Worm (Caenorhabditis elegans) whole organism, late embryonic: ENCODE data around the gene lpr-2.

Experiments used
- C08G9.2 ChIP-seq: sonication (generic microtip); optimal IDR thresholded peaks from 2 replicates; lab custom pipeline; 2016; ENCODE audit warnings: mild to moderate bottlenecking, missing genetic modification characterization, moderate library complexity, missing compliant biosample characterization
- C38D4.7 ChIP-seq: fragments of 200-800 bp; sonication (Bioruptor generic); optimal IDR thresholded peaks from 2 replicates; lab custom pipeline; 2018; ENCODE audit warnings: mild to moderate bottlenecking, missing genetic modification characterization, moderate library complexity, missing compliant biosample characterization
- F13H6.1 ChIP-seq: sonication (generic microtip); optimal IDR thresholded peaks from 2 replicates; lab custom pipeline; 2016; ENCODE audit warnings: missing genetic modification characterization, missing compliant biosample characterization
- ama-1 ChIP-seq: fragments of 150-350 bp; optimal IDR thresholded peaks from 2 replicates; lab custom pipeline; 2014
- ceh-14 ChIP-seq: sonication (generic microtip); optimal IDR thresholded peaks from 2 replicates; lab custom pipeline; 2016; ENCODE audit warnings: missing genotype, missing genetic modification characterization, missing compliant biosample characterization
- ceh-18 ChIP-seq: sonication (generic microtip); optimal IDR thresholded peaks from 2 replicates; lab custom pipeline; 2016; ENCODE audit warnings: missing genetic modification characterization, missing compliant biosample characterization
- ceh-2 ChIP-seq: sonication (generic microtip); optimal IDR thresholded peaks from 2 replicates; lab custom pipeline; 2016; ENCODE audit warnings: missing genotype, missing genetic modification characterization, missing compliant biosample characterization
- ceh-22 ChIP-seq: sonication (generic microtip); optimal IDR thresholded peaks from 2 replicates; lab custom pipeline; 2017; ENCODE audit warnings: missing biosample characterization, missing genetic modification characterization
- ceh-24 ChIP-seq: sonication (generic microtip); optimal IDR thresholded peaks from 2 replicates; lab custom pipeline; 2016; ENCODE audit warnings: mild to moderate bottlenecking, missing genetic modification characterization, missing compliant biosample characterization
- ceh-31 ChIP-seq: sonication (generic microtip); optimal IDR thresholded peaks from 2 replicates; lab custom pipeline; 2016; ENCODE audit warnings: missing genetic modification characterization, missing compliant biosample characterization
- ceh-45 ChIP-seq: fragments of 200-800 bp; sonication (Bioruptor generic); IDR thresholded peaks from 2 replicates; pipeline ENCODE4 v1.3.6; 2022; ENCODE audit warnings: missing genetic modification reagents, missing genetic modification characterization, missing compliant biosample characterization
- ceh-9 ChIP-seq: sonication (generic microtip); optimal IDR thresholded peaks from 2 replicates; lab custom pipeline; 2016; ENCODE audit warnings: mild to moderate bottlenecking, missing genetic modification characterization, inconsistent platforms, missing compliant biosample characterization
- dmd-4 ChIP-seq: sonication (generic microtip); optimal IDR thresholded peaks from 2 replicates; lab custom pipeline; 2016; ENCODE audit warnings: borderline replicate concordance, missing genetic modification characterization, missing compliant biosample characterization
- dve-1 ChIP-seq: sonication (generic microtip); optimal IDR thresholded peaks from 2 replicates; lab custom pipeline; 2017; ENCODE audit warnings: antibody characterized with exemption, mild to moderate bottlenecking, missing genetic modification characterization, missing compliant biosample characterization
- ets-4 ChIP-seq: sonication (generic microtip); optimal IDR thresholded peaks from 2 replicates; lab custom pipeline; 2016; ENCODE audit warnings: missing genetic modification characterization, missing compliant biosample characterization
- hlh-30 ChIP-seq: sonication (generic microtip); optimal IDR thresholded peaks from 2 replicates; lab custom pipeline; 2017; ENCODE audit warnings: antibody characterized with exemption, missing genetic modification characterization, missing compliant biosample characterization; ENCODE audit not compliant: insufficient read depth
- hlh-6 ChIP-seq: sonication (generic microtip); optimal IDR thresholded peaks from 2 replicates; lab custom pipeline; 2016; ENCODE audit warnings: missing genotype, missing genetic modification characterization, missing compliant biosample characterization
- lin-11 ChIP-seq: fragments of 200-800 bp; sonication (Bioruptor generic); optimal IDR thresholded peaks from 2 replicates; lab custom pipeline; 2018; ENCODE audit warnings: mild to moderate bottlenecking, missing genetic modification characterization, missing compliant biosample characterization
- nhr-11 ChIP-seq: fragments of 150-350 bp; optimal IDR thresholded peaks from 2 replicates; lab custom pipeline; 2014; ENCODE audit warnings: missing biosample characterization, missing genetic modification characterization
- npax-4 ChIP-seq: sonication (generic microtip); optimal IDR thresholded peaks from 2 replicates; lab custom pipeline; 2016; ENCODE audit warnings: missing genetic modification characterization, missing compliant biosample characterization
- odd-2 ChIP-seq: sonication (generic microtip); optimal IDR thresholded peaks from 2 replicates; lab custom pipeline; 2017; ENCODE audit warnings: antibody characterized with exemption, mild to moderate bottlenecking, missing genetic modification characterization, missing compliant biosample characterization
- pat-9 ChIP-seq: fragments of 200-800 bp; sonication (Bioruptor generic); optimal IDR thresholded peaks from 2 replicates; lab custom pipeline; 2018; ENCODE audit warnings: mild to moderate bottlenecking, missing genetic modification characterization, moderate library complexity, missing compliant biosample characterization
- pax-1 ChIP-seq: fragments of 150-350 bp; optimal IDR thresholded peaks from 2 replicates; lab custom pipeline; 2014; ENCODE audit warnings: missing biosample characterization, missing genetic modification characterization
- pha-4 ChIP-seq: fragments of 150-350 bp; optimal IDR thresholded peaks from 2 replicates; lab custom pipeline; 2018; ENCODE audit warnings: missing biosample characterization, missing genetic modification reagents, missing genetic modification characterization
- rnt-1 ChIP-seq: sonication (generic microtip); optimal IDR thresholded peaks from 2 replicates; lab custom pipeline; 2016; ENCODE audit warnings: missing genetic modification characterization, missing compliant biosample characterization
- sox-2 ChIP-seq: fragments of 200-800 bp; sonication (Bioruptor generic); IDR thresholded peaks from 2 replicates; pipeline ENCODE4 v1.3.6; 2022; ENCODE audit warnings: missing genetic modification reagents, missing genetic modification characterization, missing compliant biosample characterization
- syd-9 ChIP-seq: sonication (generic microtip); optimal IDR thresholded peaks from 2 replicates; lab custom pipeline; 2016; ENCODE audit warnings: mild to moderate bottlenecking, missing genetic modification characterization, moderate library complexity, missing compliant biosample characterization
- tbx-7 ChIP-seq: sonication (generic microtip); optimal IDR thresholded peaks from 2 replicates; lab custom pipeline; 2016; ENCODE audit warnings: missing genotype, missing genetic modification characterization, missing compliant biosample characterization
- ttx-3 ChIP-seq: sonication (generic microtip); optimal IDR thresholded peaks from 2 replicates; lab custom pipeline; 2016; ENCODE audit warnings: missing genetic modification reagents, missing genetic modification characterization, missing compliant biosample characterization
- unc-42 ChIP-seq: sonication (generic microtip); optimal IDR thresholded peaks from 2 replicates; lab custom pipeline; 2016; ENCODE audit warnings: missing genotype, missing genetic modification characterization, missing compliant biosample characterization
- unc-55 ChIP-seq: sonication (generic microtip); optimal IDR thresholded peaks from 2 replicates; lab custom pipeline; 2017; ENCODE audit warnings: missing biosample characterization, missing genetic modification reagents, missing genetic modification characterization
- zip-5 ChIP-seq: sonication (generic microtip); optimal IDR thresholded peaks from 2 replicates; lab custom pipeline; 2016; ENCODE audit warnings: missing genetic modification characterization, missing compliant biosample characterization
- ztf-16 ChIP-seq: sonication (generic microtip); optimal IDR thresholded peaks from 2 replicates; lab custom pipeline; 2017; ENCODE audit warnings: missing genetic modification characterization, missing compliant biosample characterization

lpr-2 gene

ce11 chrIV:11795964-11796363 lies 16.9 kb downstream of the lpr-2 start:
- TF ChIP-seq pha-4 (tag; lab: Kevin White, UChicago) (no peak), ama-1 (lab: Kevin White, UChicago) (no peak), ceh-24 (tag; lab: Kevin White, UChicago) (no peak), C38D4.7 (GFP tag; lab: Kevin White, UChicago) (no peak), unc-42 (peak; percentile 22), odd-2 (tag; lab: Kevin White, UChicago) (no peak), ets-4 (tag; lab: Kevin White, UChicago) (no peak), ceh-18 (tag; lab: Kevin White, UChicago) (no peak), hlh-6 (tag; lab: Kevin White, UChicago) (no peak)

ce11 chrIV:11796818-11797217 lies 17.8 kb downstream of the lpr-2 start:
- TF ChIP-seq dve-1 (tag; lab: Kevin White, UChicago) (no peak), unc-42 (peak; percentile 18)

- TF ChIP-seq pax-1 (tag; lab: Kevin White, UChicago) (no peak), ceh-22 (no peak), ceh-18 (tag; lab: Kevin White, UChicago) (no peak), unc-55 (GFP tag; lab: Kevin White, UChicago) (peak; percentile 33), ztf-16 (no peak), pat-9 (tag; lab: Kevin White, UChicago) (no peak)
Measured at ce11 chrIV:11799240-11799639, 20.2 kb downstream of the lpr-2 start.

- TF ChIP-seq C08G9.2 (tag; lab: Kevin White, UChicago) = no peak
- TF ChIP-seq dve-1 (tag; lab: Kevin White, UChicago) = no peak
- TF ChIP-seq dmd-4 (tag; lab: Kevin White, UChicago) = no peak
- no peak for TF ChIP-seq sox-2 (GFP tag; lab: Robert Waterston, UW)
- no peak for TF ChIP-seq ttx-3 (tag; lab: Kevin White, UChicago)
- no peak for TF ChIP-seq zip-5 (tag; lab: Kevin White, UChicago)
- no peak for TF ChIP-seq tbx-7 (tag; lab: Kevin White, UChicago)
- TF ChIP-seq ceh-14 (tag; lab: Kevin White, UChicago) = no peak
- TF ChIP-seq F13H6.1 (tag; lab: Kevin White, UChicago) = no peak
Measured at ce11 chrIV:11801078-11801477, 22.1 kb downstream of the lpr-2 start, which contains the start of gene dyf-18. Gene dyf-18 (minus strand): TSS chrIV:11801178.

- TF ChIP-seq syd-9 (tag; lab: Kevin White, UChicago) (no peak), ztf-16 (no peak), odd-2 (tag; lab: Kevin White, UChicago) (no peak)
Measured at ce11 chrIV:11803044-11803443, 24.0 kb downstream of the lpr-2 start, which contains the start of gene H01G02.4. Gene H01G02.4 (minus strand): TSS chrIV:11803144.

ce11 chrIV:11804053-11804452 lies 25.0 kb downstream of the lpr-2 start, which contains the start of gene H01G02.1:
Gene H01G02.1 (minus strand): TSS chrIV:11804153.
- TF ChIP-seq rnt-1 (tag; lab: Kevin White, UChicago) (no peak), nhr-11 (tag; lab: Kevin White, UChicago) (no peak), ceh-2 (no peak), ceh-45 (GFP tag; lab: Robert Waterston, UW) (no peak), ceh-14 (tag; lab: Kevin White, UChicago) (no peak), npax-4 (tag; lab: Kevin White, UChicago) (no peak), lin-11 (tag; lab: Kevin White, UChicago) (no peak), zip-5 (tag; lab: Kevin White, UChicago) (no peak), ceh-31 (tag; lab: Kevin White, UChicago) (no peak), hlh-30 (tag; lab: Kevin White, UChicago) (no peak), ceh-9 (no peak)
